Worm (Caenorhabditis elegans): ENCODE data around the gene EEED8.2.

ce11 chrII:5384282-5384681, 32.2 kb upstream of the EEED8.2 start:
- no peak for TF ChIP-seq nhr-11 (tag; optimal IDR thresholded peaks at IDR 0.05)
- no peak for TF ChIP-seq ama-1 (optimal IDR thresholded peaks at IDR 0.05)
- no peak for TF ChIP-seq peb-1 (tag; optimal IDR thresholded peaks at IDR 0.05)
- TF ChIP-seq aly-2 (tag; optimal IDR thresholded peaks at IDR 0.05), result no peak
- TF ChIP-seq ztf-1 (GFP tag; conservative IDR thresholded peaks at IDR 0.05), result no peak
- no peak for TF ChIP-seq unc-62 (GFP tag; optimal IDR thresholded peaks at IDR 0.05)
- no peak for TF ChIP-seq nhr-237 (tag; optimal IDR thresholded peaks at IDR 0.05)
- TF ChIP-seq elt-1 (tag; optimal IDR thresholded peaks at IDR 0.05), result no peak
- no peak for TF ChIP-seq nhr-21 (tag; optimal IDR thresholded peaks at IDR 0.05)
- no peak for TF ChIP-seq ceh-82 (tag; optimal IDR thresholded peaks at IDR 0.05)

All from whole organism, L2 larva.